Worm (Caenorhabditis elegans) whole organism, mixed stage, embryonic: ENCODE data around the gene cyp-29A4.
A peak's percentile ranks its signal among the peaks of the same experiment; 100 is the strongest.

Experiments used
- M03D4.4 ChIP-seq: sonication (generic microtip); optimal IDR thresholded peaks from 2 replicates; lab custom pipeline; 2017; ENCODE audit warnings: mild to moderate bottlenecking, missing genetic modification characterization, missing compliant biosample characterization
- bed-3 ChIP-seq: fragments of 200-800 bp; sonication (Bioruptor generic); optimal IDR thresholded peaks from 3 replicates; lab custom pipeline; 2018; ENCODE audit warnings: mild to moderate bottlenecking, missing genetic modification characterization, moderate library complexity, missing compliant biosample characterization
- blmp-1 ChIP-seq: fragments of 150-350 bp; optimal IDR thresholded peaks from 2 replicates; lab custom pipeline; 2014; ENCODE audit warnings: missing biosample characterization, missing genetic modification characterization
- ceh-39 ChIP-seq: fragments of 150-350 bp; optimal IDR thresholded peaks from 2 replicates; lab custom pipeline; 2014; ENCODE audit warnings: missing biosample characterization, missing genetic modification characterization
- ceh-43 ChIP-seq: fragments of 200-800 bp; sonication (Bioruptor generic); optimal IDR thresholded peaks from 2 replicates; lab custom pipeline; 2018; ENCODE audit warnings: mild to moderate bottlenecking, missing genetic modification characterization, moderate library complexity, missing compliant biosample characterization
- ceh-83 ChIP-seq: fragments of 200-800 bp; sonication (Bioruptor generic); optimal IDR thresholded peaks from 2 replicates; lab custom pipeline; 2018; ENCODE audit warnings: mild to moderate bottlenecking, missing genetic modification characterization, missing compliant biosample characterization
- ces-1 ChIP-seq: fragments of 150-350 bp; optimal IDR thresholded peaks from 2 replicates; lab custom pipeline; 2014; ENCODE audit warnings: missing biosample characterization, missing genetic modification reagents, missing genetic modification characterization
- cnd-1 ChIP-seq: fragments of 200-800 bp; sonication (Bioruptor generic); optimal IDR thresholded peaks from 2 replicates; lab custom pipeline; 2018; ENCODE audit warnings: mild to moderate bottlenecking, missing genetic modification characterization, missing compliant biosample characterization
- drap-1 ChIP-seq: fragments of 200-800 bp; sonication (Bioruptor generic); optimal IDR thresholded peaks from 3 replicates; lab custom pipeline; 2018; ENCODE audit warnings: mild to moderate bottlenecking, missing genetic modification characterization, missing compliant biosample characterization
- elt-1 ChIP-seq: sonication (generic microtip); optimal IDR thresholded peaks from 2 replicates; lab custom pipeline; 2017; ENCODE audit warnings: missing genetic modification characterization, mild to moderate bottlenecking, missing compliant biosample characterization, antibody characterized with exemption, moderate library complexity, borderline replicate concordance; ENCODE audit not compliant: insufficient read depth
- elt-3 ChIP-seq: fragments of 150-350 bp; optimal IDR thresholded peaks from 2 replicates; lab custom pipeline; 2014; ENCODE audit warnings: missing biosample characterization, missing genetic modification characterization
- flh-1 ChIP-seq: fragments of 200-800 bp; sonication (Bioruptor generic); optimal IDR thresholded peaks from 2 replicates; lab custom pipeline; 2018; ENCODE audit warnings: mild to moderate bottlenecking, missing genetic modification characterization, moderate library complexity, missing compliant biosample characterization
- ham-2 ChIP-seq: fragments of 200-800 bp; sonication (Bioruptor generic); optimal IDR thresholded peaks from 2 replicates; lab custom pipeline; 2018; ENCODE audit warnings: mild to moderate bottlenecking, missing genetic modification characterization, missing compliant biosample characterization
- hlh-1 ChIP-seq: fragments of 150-350 bp; optimal IDR thresholded peaks from 2 replicates; lab custom pipeline; 2014; ENCODE audit warnings: missing biosample characterization, missing genetic modification reagents, missing genetic modification characterization
- lin-13 ChIP-seq: fragments of 150-350 bp; optimal IDR thresholded peaks from 2 replicates; lab custom pipeline; 2014; ENCODE audit warnings: missing biosample characterization, missing genetic modification characterization
- lin-32 ChIP-seq: fragments of 200-800 bp; sonication (Bioruptor generic); optimal IDR thresholded peaks from 2 replicates; lab custom pipeline; 2018; ENCODE audit warnings: mild to moderate bottlenecking, missing genetic modification characterization, missing compliant biosample characterization
- lsy-2 ChIP-seq: fragments of 150-350 bp; optimal IDR thresholded peaks from 2 replicates; lab custom pipeline; 2014; ENCODE audit warnings: missing biosample characterization, missing genetic modification characterization
- mab-5 ChIP-seq: fragments of 150-350 bp; optimal IDR thresholded peaks from 2 replicates; lab custom pipeline; 2014; ENCODE audit warnings: missing biosample characterization, missing genetic modification characterization
- mep-1 ChIP-seq: fragments of 150-350 bp; optimal IDR thresholded peaks from 2 replicates; lab custom pipeline; 2017; ENCODE audit warnings: missing biosample characterization, missing genetic modification reagents, missing genetic modification characterization, inconsistent platforms
- mls-2 ChIP-seq: sonication (generic microtip); optimal IDR thresholded peaks from 2 replicates; lab custom pipeline; 2016; ENCODE audit warnings: mild to moderate bottlenecking, missing genetic modification characterization, moderate library complexity, missing compliant biosample characterization
- nhr-12 ChIP-seq: fragments of 150-350 bp; optimal IDR thresholded peaks from 2 replicates; lab custom pipeline; 2014; ENCODE audit warnings: missing biosample characterization, missing genetic modification characterization
- nhr-2 ChIP-seq: fragments of 150-350 bp; optimal IDR thresholded peaks from 2 replicates; lab custom pipeline; 2014; ENCODE audit warnings: missing biosample characterization, missing genetic modification characterization
- nhr-237 ChIP-seq: fragments of 150-350 bp; optimal IDR thresholded peaks from 2 replicates; lab custom pipeline; 2014; ENCODE audit warnings: missing biosample characterization, missing genetic modification characterization
- nhr-28 ChIP-seq: fragments of 150-350 bp; optimal IDR thresholded peaks from 2 replicates; lab custom pipeline; 2014; ENCODE audit warnings: missing biosample characterization, missing genetic modification characterization
- nhr-76 ChIP-seq: sonication (generic microtip); optimal IDR thresholded peaks from 2 replicates; lab custom pipeline; 2017; ENCODE audit warnings: missing biosample characterization, missing genetic modification characterization
- pha-4 ChIP-seq: fragments of 150-350 bp; optimal IDR thresholded peaks from 2 replicates; lab custom pipeline; 2018; ENCODE audit warnings: missing biosample characterization, missing genetic modification reagents, missing genetic modification characterization
- sem-2 ChIP-seq: fragments of 200-800 bp; sonication (Bioruptor generic); optimal IDR thresholded peaks from 2 replicates; lab custom pipeline; 2018; ENCODE audit warnings: mild to moderate bottlenecking, missing genetic modification characterization, missing compliant biosample characterization
- snpc-4 ChIP-seq: fragments of 150-350 bp; optimal IDR thresholded peaks from 2 replicates; lab custom pipeline; 2014; ENCODE audit warnings: missing biosample characterization, missing genetic modification characterization
- sptf-1 ChIP-seq: sonication (generic microtip); optimal IDR thresholded peaks from 2 replicates; lab custom pipeline; 2017; ENCODE audit warnings: mild to moderate bottlenecking, missing genetic modification characterization, moderate library complexity, missing compliant biosample characterization
- tbx-8 ChIP-seq: fragments of 200-800 bp; sonication (Bioruptor generic); optimal IDR thresholded peaks from 2 replicates; lab custom pipeline; 2018; ENCODE audit warnings: mild to moderate bottlenecking, missing genetic modification characterization, moderate library complexity, missing compliant biosample characterization
- unc-120 ChIP-seq: sonication (generic microtip); optimal IDR thresholded peaks from 2 replicates; lab custom pipeline; 2017; ENCODE audit warnings: missing genetic modification characterization, missing compliant biosample characterization; ENCODE audit not compliant: poor library complexity, severe bottlenecking
- unc-39 ChIP-seq: fragments of 150-350 bp; optimal IDR thresholded peaks from 2 replicates; lab custom pipeline; 2014; ENCODE audit warnings: missing biosample characterization, missing genetic modification characterization
- unc-62 ChIP-seq: fragments of 150-350 bp; optimal IDR thresholded peaks from 2 replicates; lab custom pipeline; 2014; ENCODE audit warnings: missing biosample characterization, missing genetic modification reagents, missing genetic modification characterization
- zip-8 ChIP-seq: fragments of 150-350 bp; optimal IDR thresholded peaks from 2 replicates; lab custom pipeline; 2014; ENCODE audit warnings: missing biosample characterization, missing genetic modification characterization
- ztf-11 ChIP-seq: fragments of 150-350 bp; optimal IDR thresholded peaks from 2 replicates; lab custom pipeline; 2014; ENCODE audit warnings: missing biosample characterization, missing genetic modification characterization

The cyp-29A4 gene

DNA sequence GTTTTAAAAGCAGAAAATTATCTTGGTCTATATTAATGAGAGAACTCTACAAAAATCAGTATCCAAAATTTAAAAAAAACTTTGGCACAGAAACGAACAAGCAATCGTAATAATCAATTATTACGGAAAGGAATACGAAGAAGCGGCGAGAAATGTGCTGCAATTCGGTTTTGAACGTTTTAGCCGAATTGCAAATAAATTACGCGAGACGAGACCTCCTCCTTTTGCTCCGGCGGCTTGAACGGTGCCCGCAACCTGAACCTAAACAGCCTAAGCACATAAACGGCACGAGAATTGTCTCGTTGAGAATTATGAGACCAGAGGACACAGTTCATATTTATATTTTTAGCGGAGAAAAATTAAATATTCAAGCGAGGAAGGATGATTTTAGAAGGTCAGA lies 34.8 kb downstream of the cyp-29A4 start:
- TF ChIP-seq sem-2 (GFP tag; lab: Kevin White, UChicago) (no peak), tbx-8 (no peak), flh-1 (GFP tag; lab: Kevin White, UChicago) (no peak), bed-3 (GFP tag; lab: Kevin White, UChicago) (no peak), mep-1 (no peak)

DNA sequence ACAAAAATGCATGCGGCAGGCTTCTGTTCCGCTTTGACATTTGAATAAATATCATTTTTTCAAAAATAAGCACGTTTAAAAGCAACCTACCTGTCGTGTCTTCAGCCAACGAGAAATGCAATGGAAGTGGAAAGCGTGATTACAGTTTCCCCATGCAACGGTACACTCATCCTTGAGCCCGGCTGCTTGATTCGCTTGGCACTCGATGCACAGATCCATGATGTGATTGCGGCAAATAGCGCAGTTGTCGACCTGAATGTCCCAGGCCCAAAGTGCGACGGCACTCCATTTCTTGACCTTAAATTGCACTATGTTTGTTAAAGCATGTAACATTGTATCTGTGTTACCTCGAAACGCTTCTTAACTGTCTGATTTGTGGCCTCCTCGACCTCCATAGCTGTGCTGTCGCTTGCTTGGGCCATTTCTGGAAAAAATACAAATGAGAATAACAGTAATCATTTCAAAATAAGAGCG lies 35.6 kb downstream of the cyp-29A4 start, which contains the start of gene rbx-1:
TSS of gene rbx-1 (minus strand) at position 424 of the 474 bp plus-strand sequence.
- TF ChIP-seq nhr-2 (tag; lab: Kevin White, UChicago) = no peak
- no peak for TF ChIP-seq zip-8 (tag; lab: Kevin White, UChicago)
- TF ChIP-seq drap-1 (GFP tag; lab: Kevin White, UChicago) = no peak
- TF ChIP-seq sem-2 (GFP tag; lab: Kevin White, UChicago) = no peak

DNA sequence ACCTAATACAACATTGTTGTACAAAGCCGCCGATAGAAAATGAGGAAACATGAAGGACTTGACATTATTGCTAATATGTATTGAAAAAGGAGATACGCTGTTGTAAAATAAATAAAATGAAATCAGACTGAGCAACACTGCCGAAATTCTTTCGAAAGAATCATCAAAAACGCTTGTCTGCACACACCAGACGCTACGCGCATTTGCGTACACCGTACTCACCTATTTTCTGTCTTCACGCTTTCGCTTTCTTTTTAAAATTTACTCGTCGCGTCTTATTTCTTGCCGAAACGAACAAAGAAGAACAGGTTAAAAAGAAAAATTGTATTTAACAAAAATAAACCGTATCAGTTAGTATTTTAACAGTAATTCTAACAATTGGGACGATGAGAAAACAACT lies 36.2 kb downstream of the cyp-29A4 start:
- TF ChIP-seq lsy-2 (peak; percentile 90), blmp-1 (tag; lab: Kevin White, UChicago) (peak; percentile 85), drap-1 (GFP tag; lab: Kevin White, UChicago) (no peak), ztf-11 (tag; lab: Kevin White, UChicago) (no peak), mep-1 (peak; percentile 37)

DNA sequence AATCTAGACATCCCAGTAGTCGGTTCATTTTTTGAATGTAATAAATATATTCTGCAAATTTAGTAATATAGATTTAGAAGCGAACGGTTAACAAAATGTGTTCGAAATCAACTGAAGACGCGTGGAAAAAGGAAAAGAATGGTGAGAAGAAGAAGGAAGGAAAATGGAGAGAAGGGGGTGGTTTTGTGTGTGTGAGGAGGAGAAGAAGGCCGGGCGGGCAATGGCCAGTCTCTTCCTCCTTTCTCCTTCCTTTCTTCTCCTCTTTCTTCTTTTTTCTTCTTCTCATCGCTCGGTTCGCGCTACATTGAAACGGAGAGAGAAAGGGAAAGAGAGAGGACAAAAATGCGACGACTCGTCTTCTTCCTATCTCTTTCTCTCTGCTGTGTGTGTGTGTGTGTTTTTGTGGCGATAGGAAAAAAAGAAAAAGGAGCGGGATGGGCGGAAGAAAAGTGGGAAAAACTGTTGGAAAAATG lies 37.6 kb downstream of the cyp-29A4 start, which contains the start of gene ztf-9:
TSS of gene ztf-9 (minus strand) at position 51 of the 473 bp plus-strand sequence.
- TF ChIP-seq hlh-1 (tag; lab: Kevin White, UChicago) = peak; percentile 25
- no peak for TF ChIP-seq nhr-12 (tag; lab: Kevin White, UChicago)
- peak; percentile 10 for TF ChIP-seq nhr-237 (tag; lab: Kevin White, UChicago)
- peak; percentile 59 for TF ChIP-seq mls-2 (tag; lab: Kevin White, UChicago)
- TF ChIP-seq drap-1 (GFP tag; lab: Kevin White, UChicago) = peak; percentile 54
- no peak for TF ChIP-seq unc-39
- no peak for TF ChIP-seq nhr-28
- peak; percentile 15 for TF ChIP-seq ham-2 (GFP tag; lab: Kevin White, UChicago)
- peak; percentile 17 for TF ChIP-seq ces-1 (GFP tag; lab: Kevin White, UChicago)
- TF ChIP-seq flh-1 (GFP tag; lab: Kevin White, UChicago) = no peak
- TF ChIP-seq cnd-1 = peak; percentile 4
- peak; percentile 36 for TF ChIP-seq M03D4.4 (tag; lab: Kevin White, UChicago)
- TF ChIP-seq lsy-2 = peak; percentile 28
- no peak for TF ChIP-seq pha-4
- no peak for TF ChIP-seq nhr-2 (tag; lab: Kevin White, UChicago)
- no peak for TF ChIP-seq ceh-39 (tag; lab: Kevin White, UChicago)
- no peak for TF ChIP-seq bed-3 (GFP tag; lab: Kevin White, UChicago)
- no peak for TF ChIP-seq ztf-11 (tag; lab: Kevin White, UChicago)
- TF ChIP-seq sem-2 (GFP tag; lab: Kevin White, UChicago) = no peak
- peak; percentile 62 for TF ChIP-seq sptf-1
- TF ChIP-seq lin-13 = peak; percentile 27
- no peak for TF ChIP-seq mab-5 (tag; lab: Kevin White, UChicago)
- TF ChIP-seq lin-32 = no peak
- TF ChIP-seq snpc-4 (tag; lab: Kevin White, UChicago) = no peak
- TF ChIP-seq tbx-8 = no peak
- no peak for TF ChIP-seq nhr-76 (tag; lab: Kevin White, UChicago)
- no peak for TF ChIP-seq ceh-43 (GFP tag; lab: Kevin White, UChicago)
- peak; percentile 45 for TF ChIP-seq mep-1
- TF ChIP-seq elt-3 (tag; lab: Kevin White, UChicago) = no peak
- no peak for TF ChIP-seq ceh-83 (GFP tag; lab: Kevin White, UChicago)
- peak; percentile 16 for TF ChIP-seq unc-62
- no peak for TF ChIP-seq zip-8 (tag; lab: Kevin White, UChicago)
- TF ChIP-seq elt-1 (tag; lab: Kevin White, UChicago) = no peak
- TF ChIP-seq unc-120 (tag; lab: Kevin White, UChicago) = peak; percentile 78
- peak; percentile 85 for TF ChIP-seq blmp-1 (tag; lab: Kevin White, UChicago)
